Fruit fly (Drosophila melanogaster) whole organism, pupa: ENCODE results near the gene feo.

Source experiments
- CG13204 ChIP-seq: fragments of 200-800 bp; sonication (Bioruptor generic); optimal IDR thresholded peaks from 2 replicates; lab custom pipeline; 2018; ENCODE audit warnings: missing biosample characterization, mild to moderate bottlenecking, missing genetic modification characterization, moderate library complexity
- CG14655 ChIP-seq: fragments of 200-800 bp; sonication (Bioruptor generic); optimal IDR thresholded peaks from 3 replicates; lab custom pipeline; 2017; ENCODE audit warnings: mild to moderate bottlenecking, missing biosample characterization, missing genetic modification reagents, missing genetic modification characterization
- CG15710 ChIP-seq: fragments of 200-800 bp; sonication (Bioruptor generic); optimal IDR thresholded peaks from 2 replicates; lab custom pipeline; 2018; ENCODE audit warnings: missing biosample characterization, mild to moderate bottlenecking, missing genetic modification characterization, moderate library complexity
- CG34367 ChIP-seq: fragments of 200-800 bp; sonication (Bioruptor generic); optimal IDR thresholded peaks from 2 replicates; lab custom pipeline; 2018; ENCODE audit warnings: missing biosample characterization, mild to moderate bottlenecking, missing genetic modification characterization
- CG4496 ChIP-seq: fragments of 200-800 bp; sonication (Bioruptor generic); IDR thresholded peaks from 3 replicates; pipeline ENCODE4 v1.3.6; 2022; ENCODE audit warnings: missing biosample characterization, missing genetic modification characterization
- CG8159 ChIP-seq: fragments of 200-800 bp; sonication (Bioruptor generic); optimal IDR thresholded peaks from 3 replicates; lab custom pipeline; 2018; ENCODE audit warnings: missing biosample characterization, mild to moderate bottlenecking, missing genetic modification characterization, moderate library complexity
- D1 ChIP-seq: fragments of 200-800 bp; sonication (Bioruptor generic); optimal IDR thresholded peaks from 2 replicates; lab custom pipeline; 2018; ENCODE audit warnings: missing biosample characterization, mild to moderate bottlenecking, missing genetic modification characterization, moderate library complexity
- EcR ChIP-seq: fragments of 200-800 bp; sonication (Bioruptor generic); optimal IDR thresholded peaks from 3 replicates; lab custom pipeline; 2019; ENCODE audit warnings: missing biosample characterization, missing genetic modification characterization, mild to moderate bottlenecking, moderate library complexity, missing genetic modification reagents
- Ets98B ChIP-seq: fragments of 200-800 bp; sonication (Bioruptor generic); IDR thresholded peaks from 2 replicates; pipeline ENCODE4 v1.3.6; 2022; ENCODE audit warnings: missing biosample characterization, missing genetic modification characterization
- Pif1A ChIP-seq: fragments of 200-800 bp; sonication (Bioruptor generic); optimal IDR thresholded peaks from 3 replicates; lab custom pipeline; 2016; ENCODE audit warnings: missing biosample characterization, missing genetic modification characterization
- Pif1B ChIP-seq: fragments of 200-800 bp; sonication (Bioruptor generic); optimal IDR thresholded peaks from 3 replicates; lab custom pipeline; 2016; ENCODE audit warnings: missing biosample characterization, missing genetic modification characterization
- gl ChIP-seq: fragments of 200-800 bp; sonication (Bioruptor generic); optimal IDR thresholded peaks from 2 replicates; lab custom pipeline; 2018; ENCODE audit warnings: missing biosample characterization, mild to moderate bottlenecking, missing genetic modification characterization
- rn ChIP-seq: fragments of 200-800 bp; sonication (Bioruptor generic); IDR thresholded peaks from 2 replicates; pipeline ENCODE4 v1.3.6; 2022; ENCODE audit warnings: missing biosample characterization, missing genetic modification characterization

DNA sequence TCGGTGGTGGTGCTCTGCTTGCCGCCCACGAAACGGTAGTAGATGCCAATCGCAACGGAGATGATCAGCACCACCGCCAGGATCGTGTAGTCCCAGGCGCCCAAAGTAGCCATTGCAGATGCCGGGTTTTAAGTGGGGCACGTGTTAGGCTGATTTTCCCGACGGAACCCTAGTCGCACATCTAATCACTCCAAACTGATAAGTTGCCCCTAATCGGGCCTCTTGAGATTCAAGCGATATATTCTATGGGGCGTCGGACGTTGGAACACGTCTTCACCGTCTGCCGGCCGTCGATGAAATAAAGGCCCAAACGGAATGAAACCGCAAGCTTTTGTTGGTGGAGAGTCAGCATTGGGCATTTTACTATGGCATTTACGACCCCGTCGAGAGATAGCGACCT, 9.9 kb downstream of the feo start, which contains the start of gene CG32669:
- TF ChIP-seq Pif1A (no peak), CG34367 (tag; lab: Kevin White, UChicago) (no peak), D1 (tag; lab: Kevin White, UChicago) (no peak), CG15710 (tag; lab: Kevin White, UChicago) (no peak), rn (GFP tag; lab: Robert Waterston, UW) (no peak), CG13204 (GFP tag; lab: Kevin White, UChicago) (no peak), Ets98B (GFP tag; lab: Robert Waterston, UW) (no peak), EcR (GFP tag; lab: Kevin White, UChicago) (no peak), Pif1B (GFP tag; lab: Kevin White, UChicago) (no peak), CG14655 (GFP tag; lab: Kevin White, UChicago) (no peak), gl (no peak), CG8159 (tag; lab: Kevin White, UChicago) (no peak), CG4496 (GFP tag; lab: Robert Waterston, UW) (no peak)
